Worm (Caenorhabditis elegans): ENCODE results near the gene spp-16.

ce11 chrV:10925658-10926057 is 24.6 kb upstream of the spp-16 start:
- TF ChIP-seq skn-1 (tag; optimal IDR thresholded peaks at IDR 0.05) (no peak), ceh-16 (tag; optimal IDR thresholded peaks at IDR 0.05) (no peak), ceh-82 (tag; optimal IDR thresholded peaks at IDR 0.05) (no peak), nhr-76 (tag; optimal IDR thresholded peaks at IDR 0.05) (no peak), unc-39 (tag; optimal IDR thresholded peaks at IDR 0.05) (no peak), ztf-11 (tag; optimal IDR thresholded peaks at IDR 0.05) (no peak), R02D3.7 (tag; optimal IDR thresholded peaks at IDR 0.05) (no peak), nfya-1 (tag; optimal IDR thresholded peaks at IDR 0.05; ENCODE audit: insufficient read depth) (no peak)
